Worm (Caenorhabditis elegans) whole organism, young adult: ENCODE measurements around the gene Y44A6B.3.

ENCODE experiments used
- T07F8.4 ChIP-seq: sonication (generic microtip); optimal IDR thresholded peaks from 2 replicates; lab custom pipeline; 2016; ENCODE audit warnings: mild to moderate bottlenecking, missing genetic modification characterization, moderate library complexity, missing compliant biosample characterization
- lag-1 ChIP-seq: fragments of 200-800 bp; sonication (Bioruptor generic); IDR thresholded peaks from 2 replicates; pipeline ENCODE4 v1.3.6; 2022; ENCODE audit warnings: missing genetic modification reagents, missing genetic modification characterization, missing compliant biosample characterization
- lin-40 ChIP-seq: sonication (generic microtip); optimal IDR thresholded peaks from 2 replicates; lab custom pipeline; 2016; ENCODE audit warnings: missing genetic modification characterization, mild to moderate bottlenecking, missing compliant biosample characterization, missing genotype, missing genetic modification reagents
- rec-8 ChIP-seq, 2 experiments: sonication (generic microtip); optimal IDR thresholded peaks; 2 replicates each; lab custom pipeline; 2016; ENCODE audit warnings: mild to moderate bottlenecking in 2 of 2, missing genetic modification characterization in 2 of 2, missing genetic modification reagents in 2 of 2, missing genotype in 2 of 2, missing biosample characterization in 1 of 2, missing compliant biosample characterization in 1 of 2, moderate library complexity in 1 of 2
- snpc-1.3 ChIP-seq: sonication (generic microtip); optimal IDR thresholded peaks from 2 replicates; lab custom pipeline; 2017; ENCODE audit warnings: missing genetic modification characterization, mild to moderate bottlenecking, missing compliant biosample characterization, antibody characterized with exemption, moderate library complexity, missing genotype, missing genetic modification reagents; ENCODE audit not compliant: insufficient read depth
- snpc-4 ChIP-seq, 5 experiments: fragments of 150-350 bp in 1 of 5; sonication (generic microtip) in 4 of 5; optimal IDR thresholded peaks; 2 replicates each; lab custom pipeline; 2014 to 2018; ENCODE audit warnings: missing genetic modification characterization in 5 of 5, missing biosample characterization in 3 of 5, antibody characterized with exemption in 2 of 5, mild to moderate bottlenecking in 2 of 5, missing compliant biosample characterization in 2 of 5, missing genotype in 2 of 5, moderate library complexity in 2 of 5, missing genetic modification reagents in 1 of 5
- ztf-18 ChIP-seq: sonication (generic microtip); optimal IDR thresholded peaks from 2 replicates; lab custom pipeline; 2016; ENCODE audit warnings: missing genotype, mild to moderate bottlenecking, missing genetic modification characterization, missing compliant biosample characterization

DNA sequence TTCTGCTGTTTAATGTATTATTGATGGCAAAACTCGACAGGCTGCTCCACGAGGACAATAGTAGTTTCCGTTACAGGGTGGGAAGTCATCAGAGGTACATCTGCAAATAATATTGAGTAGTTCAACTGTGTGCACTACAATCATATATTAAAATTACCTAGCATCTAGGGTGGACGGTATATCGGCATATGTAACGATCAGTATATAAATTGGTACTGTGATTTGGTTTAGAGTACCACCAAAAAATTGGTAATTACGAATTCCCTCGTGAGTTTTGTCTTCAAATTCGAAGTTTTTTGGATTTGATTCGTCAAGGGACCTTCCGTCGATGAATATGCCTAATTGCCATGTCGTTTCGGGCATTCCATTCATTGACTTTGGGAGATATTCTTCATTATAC is 1.4 kb downstream of the Y44A6B.3 start, which contains the start of gene ttr-13:
- TF ChIP-seq T07F8.4 (tag; lab: Kevin White, UChicago) (no peak), snpc-4 (GFP tag; optimal IDR thresholded peaks at IDR 0.05; lab: Kevin White, UChicago) (no peak), snpc-4 (tag; optimal IDR thresholded peaks at IDR 0.05; lab: Kevin White, UChicago) (no peak), rec-8 (tag; optimal IDR thresholded peaks at IDR 0.05; lab: Kevin White, UChicago) (no peak), lin-40 (tag; lab: Kevin White, UChicago) (no peak), snpc-1.3 (tag; lab: Kevin White, UChicago) (no peak), lag-1 (no peak), ztf-18 (tag; lab: Kevin White, UChicago) (no peak)
